Worm (Caenorhabditis elegans) whole organism, young adult: Measurements from ENCODE around the gene Y42H9AR.4.

Experiments
- B0035.1 ChIP-seq: sonication (generic microtip); optimal IDR thresholded peaks from 2 replicates; lab custom pipeline; 2016; ENCODE audit warnings: missing genetic modification characterization, mild to moderate bottlenecking, missing compliant biosample characterization, missing genotype, missing genetic modification reagents
- C06A6.2 ChIP-seq: fragments of 200-800 bp; sonication (Bioruptor generic); conservative IDR thresholded peaks from 2 replicates; pipeline ENCODE4 v1.3.6; 2022; ENCODE audit warnings: missing genetic modification characterization, missing compliant biosample characterization
- C17E4.6 ChIP-seq: fragments of 200-800 bp; sonication (Bioruptor generic); IDR thresholded peaks from 2 replicates; pipeline ENCODE4 v1.3.6; 2022; ENCODE audit warnings: missing genetic modification reagents, missing genetic modification characterization, missing compliant biosample characterization
- D2030.7 ChIP-seq: fragments of 200-800 bp; sonication (Bioruptor generic); IDR thresholded peaks from 2 replicates; pipeline ENCODE4 v1.3.6; 2022; ENCODE audit warnings: missing genetic modification reagents, missing genetic modification characterization, missing compliant biosample characterization
- F22D6.2 ChIP-seq: sonication (generic microtip); optimal IDR thresholded peaks from 2 replicates; lab custom pipeline; 2016; ENCODE audit warnings: mild to moderate bottlenecking, missing genetic modification characterization, missing compliant biosample characterization
- F37B4.10 ChIP-seq: fragments of 200-800 bp; sonication (Bioruptor generic); IDR thresholded peaks from 2 replicates; pipeline ENCODE4 v1.3.6; 2022; ENCODE audit warnings: missing genetic modification characterization, missing compliant biosample characterization
- F57C9.4 ChIP-seq: sonication (generic microtip); optimal IDR thresholded peaks from 2 replicates; lab custom pipeline; 2017; ENCODE audit warnings: mild to moderate bottlenecking, missing genetic modification characterization, missing compliant biosample characterization
- T26A5.8 ChIP-seq: sonication (generic microtip); optimal IDR thresholded peaks from 2 replicates; lab custom pipeline; 2016; ENCODE audit warnings: missing genetic modification characterization, missing compliant biosample characterization
- Y67H2A.10 ChIP-seq: fragments of 200-800 bp; sonication (Bioruptor generic); conservative IDR thresholded peaks from 2 replicates; pipeline ENCODE4 v1.3.6; 2022; ENCODE audit warnings: missing genetic modification reagents, missing genetic modification characterization, missing compliant biosample characterization
- Y95B8A.8 ChIP-seq: fragments of 200-800 bp; sonication (Bioruptor generic); IDR thresholded peaks from 2 replicates; pipeline ENCODE4 v1.3.6; 2022; ENCODE audit warnings: missing genetic modification reagents, missing genetic modification characterization, missing compliant biosample characterization
- ama-1 ChIP-seq, 3 experiments: fragments of 150-350 bp in 1 of 3; sonication (generic microtip) in 2 of 3; optimal IDR thresholded peaks; 2 replicates each; lab custom pipeline; 2014 to 2018; ENCODE audit warnings: missing biosample characterization in 2 of 3, missing genetic modification characterization in 2 of 3, missing genetic modification reagents in 2 of 3
- atf-7 ChIP-seq: sonication (generic microtip); optimal IDR thresholded peaks from 2 replicates; lab custom pipeline; 2017; ENCODE audit warnings: mild to moderate bottlenecking, missing genetic modification characterization, missing compliant biosample characterization
- athp-1 ChIP-seq: sonication (generic microtip); optimal IDR thresholded peaks from 2 replicates; lab custom pipeline; 2017; ENCODE audit warnings: mild to moderate bottlenecking, missing genetic modification characterization, missing compliant biosample characterization
- ceh-27 ChIP-seq: fragments of 200-800 bp; sonication (Bioruptor generic); optimal IDR thresholded peaks from 2 replicates; lab custom pipeline; 2018; ENCODE audit warnings: mild to moderate bottlenecking, missing genetic modification characterization, moderate library complexity, missing compliant biosample characterization
- ceh-58 ChIP-seq: fragments of 200-800 bp; sonication (Bioruptor generic); IDR thresholded peaks from 2 replicates; pipeline ENCODE4 v1.3.6; 2022; ENCODE audit warnings: missing genetic modification characterization, missing compliant biosample characterization
- dpl-1 ChIP-seq: fragments of 150-350 bp; optimal IDR thresholded peaks from 2 replicates; lab custom pipeline; 2014; ENCODE audit warnings: missing biosample characterization, missing genetic modification reagents, missing genetic modification characterization
- egl-18 ChIP-seq: fragments of 200-800 bp; sonication (Bioruptor generic); IDR thresholded peaks from 2 replicates; pipeline ENCODE4 v1.3.6; 2022; ENCODE audit warnings: missing genetic modification reagents, missing genetic modification characterization, missing compliant biosample characterization
- egl-44 ChIP-seq: fragments of 200-800 bp; sonication (Bioruptor generic); IDR thresholded peaks from 2 replicates; pipeline ENCODE4 v1.3.6; 2022; ENCODE audit warnings: missing genetic modification reagents, missing genetic modification characterization, missing compliant biosample characterization
- hlh-12 ChIP-seq: sonication (generic microtip); optimal IDR thresholded peaks from 2 replicates; lab custom pipeline; 2016; ENCODE audit warnings: missing genetic modification characterization, missing compliant biosample characterization
- hlh-26 ChIP-seq: fragments of 200-800 bp; sonication (Bioruptor generic); conservative IDR thresholded peaks from 2 replicates; pipeline ENCODE4 v1.3.6; 2022; ENCODE audit warnings: missing genetic modification reagents, missing genetic modification characterization, missing compliant biosample characterization
- hmg-1.2 ChIP-seq: fragments of 200-800 bp; sonication (Bioruptor generic); IDR thresholded peaks from 2 replicates; pipeline ENCODE4 v1.3.6; 2022; ENCODE audit warnings: missing genetic modification reagents, missing genetic modification characterization, missing compliant biosample characterization
- let-607 ChIP-seq, 2 experiments: fragments of 200-800 bp in 1 of 2; sonication (Bioruptor generic) in 1 of 2; sonication (generic microtip) in 1 of 2; optimal IDR thresholded peaks; 2 replicates each; lab custom pipeline; 2016 to 2018; ENCODE audit warnings: mild to moderate bottlenecking in 2 of 2, missing compliant biosample characterization in 2 of 2, missing genetic modification characterization in 2 of 2, moderate library complexity in 2 of 2, missing genotype in 1 of 2
- lin-40 ChIP-seq: sonication (generic microtip); optimal IDR thresholded peaks from 2 replicates; lab custom pipeline; 2016; ENCODE audit warnings: missing genetic modification characterization, mild to moderate bottlenecking, missing compliant biosample characterization, missing genotype, missing genetic modification reagents
- madf-10 ChIP-seq: sonication (generic microtip); optimal IDR thresholded peaks from 2 replicates; lab custom pipeline; 2016; ENCODE audit warnings: mild to moderate bottlenecking, missing genetic modification characterization, missing compliant biosample characterization
- madf-3 ChIP-seq: fragments of 200-800 bp; sonication (Bioruptor generic); IDR thresholded peaks from 2 replicates; pipeline ENCODE4 v1.3.6; 2022; ENCODE audit warnings: missing genetic modification reagents, missing genetic modification characterization, missing compliant biosample characterization
- mcd-1 ChIP-seq: fragments of 200-800 bp; sonication (Bioruptor generic); IDR thresholded peaks from 2 replicates; pipeline ENCODE4 v1.3.6; 2022; ENCODE audit warnings: missing genetic modification reagents, missing genetic modification characterization, missing compliant biosample characterization
- mel-28 ChIP-seq: sonication (generic microtip); optimal IDR thresholded peaks from 2 replicates; lab custom pipeline; 2016; ENCODE audit warnings: borderline replicate concordance, mild to moderate bottlenecking, missing genetic modification characterization, missing compliant biosample characterization
- nfyb-1 ChIP-seq: fragments of 200-800 bp; sonication (Bioruptor generic); IDR thresholded peaks from 2 replicates; pipeline ENCODE4 v1.3.6; 2022; ENCODE audit warnings: missing genetic modification reagents, missing genetic modification characterization, missing compliant biosample characterization
- nhr-179 ChIP-seq: sonication (generic microtip); optimal IDR thresholded peaks from 2 replicates; lab custom pipeline; 2016; ENCODE audit warnings: mild to moderate bottlenecking, missing genetic modification characterization, missing compliant biosample characterization
- nhr-80 ChIP-seq: sonication (generic microtip); optimal IDR thresholded peaks from 2 replicates; lab custom pipeline; 2016; ENCODE audit warnings: missing genetic modification characterization, missing compliant biosample characterization
- nhr-90 ChIP-seq: sonication (generic microtip); optimal IDR thresholded peaks from 2 replicates; lab custom pipeline; 2016; ENCODE audit warnings: missing genotype, mild to moderate bottlenecking, missing genetic modification characterization, missing compliant biosample characterization
- rcor-1 ChIP-seq: fragments of 200-800 bp; sonication (Bioruptor generic); IDR thresholded peaks from 2 replicates; pipeline ENCODE4 v1.3.6; 2022; ENCODE audit warnings: missing genetic modification reagents, missing genetic modification characterization, missing compliant biosample characterization
- snpc-1.3 ChIP-seq: sonication (generic microtip); optimal IDR thresholded peaks from 2 replicates; lab custom pipeline; 2017; ENCODE audit warnings: missing genetic modification characterization, mild to moderate bottlenecking, missing compliant biosample characterization, antibody characterized with exemption, moderate library complexity, missing genotype, missing genetic modification reagents; ENCODE audit not compliant: insufficient read depth
- tbp1 ChIP-seq: fragments of 200-800 bp; sonication (Bioruptor generic); optimal IDR thresholded peaks from 2 replicates; lab custom pipeline; 2018; ENCODE audit warnings: mild to moderate bottlenecking, missing genetic modification characterization, missing compliant biosample characterization
- unc-130 ChIP-seq: sonication (generic microtip); optimal IDR thresholded peaks from 2 replicates; lab custom pipeline; 2016; ENCODE audit warnings: missing genetic modification reagents, missing genetic modification characterization, missing compliant biosample characterization
- zim-3 ChIP-seq: sonication (generic microtip); optimal IDR thresholded peaks from 2 replicates; lab custom pipeline; 2017; ENCODE audit warnings: mild to moderate bottlenecking, missing genetic modification characterization, moderate library complexity, missing compliant biosample characterization
- ztf-26 ChIP-seq: sonication (generic microtip); optimal IDR thresholded peaks from 2 replicates; lab custom pipeline; 2017; ENCODE audit warnings: missing genetic modification characterization, missing compliant biosample characterization

Y42H9AR.4 gene

DNA sequence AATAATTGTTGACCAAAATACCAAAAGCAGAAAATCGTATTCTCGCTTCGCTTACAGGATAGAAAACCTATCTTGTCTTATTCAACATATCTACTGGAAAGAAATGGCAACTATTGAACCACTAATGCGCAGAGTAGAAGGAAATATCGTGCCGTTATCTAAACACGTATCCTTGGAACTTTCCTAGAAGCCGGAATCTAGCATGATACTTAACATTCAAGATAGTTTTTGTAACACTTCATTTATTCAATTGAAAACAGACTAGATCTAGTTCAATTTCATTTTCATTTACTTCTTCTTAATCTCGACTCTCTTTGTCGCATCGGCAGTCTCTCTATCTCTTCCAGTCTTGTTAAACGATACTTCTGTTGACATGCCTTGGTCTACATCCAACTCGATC lies 42.9 kb upstream of the Y42H9AR.4 start:
- TF ChIP-seq rcor-1 (GFP tag; lab: Robert Waterston, UW) (no peak), mel-28 (tag; lab: Kevin White, UChicago) (no peak), F57C9.4 (no peak), nhr-90 (peak; percentile 20)

DNA sequence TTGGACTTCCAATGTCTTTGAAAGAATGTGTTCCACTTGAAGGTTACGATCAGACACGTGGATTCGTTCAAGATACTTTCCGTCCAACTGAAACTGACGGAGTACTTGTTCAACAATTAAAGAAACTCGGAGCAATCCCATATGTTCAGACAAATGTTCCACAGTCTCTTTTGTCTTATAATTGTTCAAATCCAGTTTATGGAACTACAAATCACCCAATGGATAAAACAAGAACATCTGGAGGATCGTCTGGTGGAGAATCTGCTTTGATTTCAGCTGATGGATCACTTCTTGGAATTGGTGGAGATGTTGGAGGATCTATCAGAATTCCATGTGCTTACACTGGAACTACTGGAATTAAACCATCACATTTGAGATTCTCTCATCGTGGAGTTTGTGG lies 41.1 kb upstream of the Y42H9AR.4 start:
- TF ChIP-seq madf-3 (GFP tag; lab: Robert Waterston, UW), result no peak
- TF ChIP-seq hmg-1.2 (GFP tag; lab: Robert Waterston, UW), result 0 out of 2 replicates have a peak, but pooled peaks have one; percentile 10
- no peak for TF ChIP-seq ztf-26 (tag; lab: Kevin White, UChicago)
- no peak for TF ChIP-seq egl-18 (GFP tag; lab: Robert Waterston, UW)

DNA sequence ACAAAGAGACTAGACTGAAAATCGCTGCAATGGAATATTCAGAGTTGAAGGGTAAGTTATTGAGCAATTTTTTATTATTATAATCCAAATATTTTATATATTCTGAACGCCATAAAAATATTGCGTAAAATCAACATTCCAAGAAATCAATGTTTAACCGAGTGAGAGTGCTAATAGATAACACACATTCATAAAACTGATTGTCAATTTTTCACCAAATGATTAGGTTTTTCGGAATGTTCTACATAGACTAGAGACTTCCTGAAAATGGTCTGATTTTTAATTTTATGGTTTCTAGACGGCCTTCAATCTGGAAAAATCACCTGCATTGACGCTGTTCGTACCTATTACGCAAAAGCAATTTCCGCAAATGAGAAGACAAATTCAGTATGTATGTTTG lies 40.7 kb upstream of the Y42H9AR.4 start:
- TF ChIP-seq mcd-1, result no peak
- no peak for TF ChIP-seq Y67H2A.10 (GFP tag; lab: Robert Waterston, UW)
- peak; percentile 16 for TF ChIP-seq nhr-80 (tag; lab: Kevin White, UChicago)
- no peak for TF ChIP-seq snpc-1.3 (tag; lab: Kevin White, UChicago)
- TF ChIP-seq nfyb-1 (GFP tag; lab: Robert Waterston, UW), result 0 out of 2 replicates have a peak, but pooled peaks have one; percentile 13
- TF ChIP-seq B0035.1, result no peak
- TF ChIP-seq atf-7 (tag; lab: Kevin White, UChicago), result no peak
- no peak for TF ChIP-seq tbp1 (GFP tag; lab: Kevin White, UChicago)
- no peak for TF ChIP-seq C17E4.6 (GFP tag; lab: Robert Waterston, UW)
- no peak for TF ChIP-seq hlh-12 (tag; lab: Kevin White, UChicago)
- no peak for TF ChIP-seq F37B4.10
- TF ChIP-seq nhr-179 (tag; lab: Kevin White, UChicago), result no peak
- TF ChIP-seq, all 124 proteins: peak for 2

DNA sequence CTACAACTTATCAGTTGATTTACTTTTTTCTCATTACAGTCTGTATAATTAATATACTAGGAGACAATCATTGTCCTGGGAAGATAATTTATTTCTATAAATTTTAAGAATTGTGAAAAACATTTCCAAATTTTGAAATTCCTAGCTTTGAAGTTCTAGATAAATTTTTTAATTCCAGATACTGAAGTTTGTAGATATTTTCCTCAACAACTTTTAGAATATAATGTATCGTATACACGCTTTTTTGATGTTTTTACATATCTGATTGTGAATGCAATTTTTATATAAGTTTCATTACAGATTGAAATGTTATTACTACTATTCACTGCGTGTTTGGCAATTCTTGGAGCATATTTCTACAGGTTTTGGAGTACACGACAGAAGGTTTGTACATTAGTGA lies 40.1 kb upstream of the Y42H9AR.4 start, which contains the start of gene faah-2:
faah-2 (plus strand) TSS at position 301 of the 400 bp plus-strand sequence.
- TF ChIP-seq zim-3 (tag; lab: Kevin White, UChicago), result no peak
- TF ChIP-seq egl-44 (GFP tag; lab: Robert Waterston, UW), result no peak
- no peak for TF ChIP-seq C06A6.2 (GFP tag; lab: Robert Waterston, UW)
- TF ChIP-seq unc-130 (GFP tag; lab: Kevin White, UChicago), result no peak
- no peak for TF ChIP-seq ama-1 (optimal IDR thresholded peaks at IDR 0.05; lab: Kevin White, UChicago)
- no peak for TF ChIP-seq ama-1 (GFP tag; optimal IDR thresholded peaks at IDR 0.05; lab: Kevin White, UChicago)
- no peak for TF ChIP-seq T26A5.8 (tag; lab: Kevin White, UChicago)
- TF ChIP-seq lin-40 (tag; lab: Kevin White, UChicago), result no peak
- TF ChIP-seq hlh-26, result no peak
- no peak for TF ChIP-seq F22D6.2 (tag; lab: Kevin White, UChicago)
- TF ChIP-seq ceh-27, result no peak
- TF ChIP-seq Y95B8A.8 (GFP tag; lab: Robert Waterston, UW), result no peak
- no peak for TF ChIP-seq let-607 (tag; optimal IDR thresholded peaks at IDR 0.05; lab: Kevin White, UChicago)
- no peak for TF ChIP-seq ceh-58 (GFP tag; lab: Robert Waterston, UW)
- no peak for TF ChIP-seq nfyb-1 (GFP tag; lab: Robert Waterston, UW)
- TF ChIP-seq F37B4.10, result no peak
- TF ChIP-seq madf-10 (tag; lab: Kevin White, UChicago), result no peak
- no peak for TF ChIP-seq mel-28 (tag; lab: Kevin White, UChicago)
- no peak for TF ChIP-seq dpl-1
- TF ChIP-seq athp-1 (tag; lab: Kevin White, UChicago), result no peak
- TF ChIP-seq D2030.7 (GFP tag; lab: Robert Waterston, UW), result no peak
- TF ChIP-seq, all 124 proteins: peak for 0
